Fruit fly (Drosophila melanogaster): Measurements from ENCODE around the gene CG8369.

Gene CG8369

dm6 chr3R:8811323-8811936, 10.4 kb upstream of the CG8369 start:
- no peak for TF ChIP-seq psq (optimal IDR thresholded peaks at IDR 0.05)
- peak in 1 of 2 experiments; percentile 21 for TF ChIP-seq EcR (GFP tag; optimal IDR thresholded peaks at IDR 0.05)
- TF ChIP-seq usp (GFP tag; optimal IDR thresholded peaks at IDR 0.05), result no peak
- peak; percentile 94 for TF ChIP-seq pan (optimal IDR thresholded peaks at IDR 0.05)
- no peak for TF ChIP-seq CG8478 (optimal IDR thresholded peaks at IDR 0.05)
- no peak for TF ChIP-seq Dll (optimal IDR thresholded peaks at IDR 0.05)

- TF ChIP-seq pan (optimal IDR thresholded peaks at IDR 0.05) (no peak), usp (GFP tag; optimal IDR thresholded peaks at IDR 0.05) (no peak), Dll (optimal IDR thresholded peaks at IDR 0.05) (no peak), EcR (GFP tag; optimal IDR thresholded peaks at IDR 0.05) (no peak), psq (optimal IDR thresholded peaks at IDR 0.05) (no peak), CG8478 (optimal IDR thresholded peaks at IDR 0.05) (no peak)
Observed at dm6 chr3R:8812342-8812966, 9.4 kb upstream of the CG8369 start.

- TF ChIP-seq pan (optimal IDR thresholded peaks at IDR 0.05) (no peak), EcR (GFP tag; optimal IDR thresholded peaks at IDR 0.05) (no peak), psq (optimal IDR thresholded peaks at IDR 0.05) (no peak), Dll (optimal IDR thresholded peaks at IDR 0.05) (no peak), usp (GFP tag; optimal IDR thresholded peaks at IDR 0.05) (no peak), CG8478 (optimal IDR thresholded peaks at IDR 0.05) (no peak)
Observed at dm6 chr3R:8813164-8813629, 8.6 kb upstream of the CG8369 start, which contains the start of gene CG9837. Gene CG9837 (minus strand): TSS chr3R:8813579.

- TF ChIP-seq psq (optimal IDR thresholded peaks at IDR 0.05) (no peak), usp (GFP tag; optimal IDR thresholded peaks at IDR 0.05) (no peak), Dll (optimal IDR thresholded peaks at IDR 0.05) (no peak), CG8478 (optimal IDR thresholded peaks at IDR 0.05) (no peak), pan (optimal IDR thresholded peaks at IDR 0.05) (no peak), EcR (GFP tag; optimal IDR thresholded peaks at IDR 0.05) (no peak)
Observed at dm6 chr3R:8814029-8814647, 7.7 kb upstream of the CG8369 start.

dm6 chr3R:8815074-8815473, 6.7 kb upstream of the CG8369 start:
- no peak for TF ChIP-seq psq (optimal IDR thresholded peaks at IDR 0.05)
- TF ChIP-seq pan (optimal IDR thresholded peaks at IDR 0.05), result no peak
- no peak for TF ChIP-seq EcR (GFP tag; optimal IDR thresholded peaks at IDR 0.05)
- no peak for TF ChIP-seq CG8478 (optimal IDR thresholded peaks at IDR 0.05)
- no peak for TF ChIP-seq Dll (optimal IDR thresholded peaks at IDR 0.05)
- TF ChIP-seq usp (GFP tag; optimal IDR thresholded peaks at IDR 0.05), result no peak

dm6 chr3R:8818239-8818638, 3.6 kb upstream of the CG8369 start:
- TF ChIP-seq Dll (optimal IDR thresholded peaks at IDR 0.05) (no peak), pan (optimal IDR thresholded peaks at IDR 0.05) (no peak), CG8478 (optimal IDR thresholded peaks at IDR 0.05) (no peak), usp (GFP tag; optimal IDR thresholded peaks at IDR 0.05) (no peak), psq (optimal IDR thresholded peaks at IDR 0.05) (no peak), EcR (GFP tag; optimal IDR thresholded peaks at IDR 0.05) (no peak)

- no peak for TF ChIP-seq psq (optimal IDR thresholded peaks at IDR 0.05)
- TF ChIP-seq Dll (optimal IDR thresholded peaks at IDR 0.05), result no peak
- TF ChIP-seq EcR (GFP tag; optimal IDR thresholded peaks at IDR 0.05), result no peak
- no peak for TF ChIP-seq CG8478 (optimal IDR thresholded peaks at IDR 0.05)
- TF ChIP-seq pan (optimal IDR thresholded peaks at IDR 0.05), result no peak
- TF ChIP-seq usp (GFP tag; optimal IDR thresholded peaks at IDR 0.05), result no peak
Observed at dm6 chr3R:8819551-8820057, 2.2 kb upstream of the CG8369 start.

- TF ChIP-seq CG8478 (optimal IDR thresholded peaks at IDR 0.05) (no peak), usp (GFP tag; optimal IDR thresholded peaks at IDR 0.05) (no peak), pan (optimal IDR thresholded peaks at IDR 0.05) (no peak), EcR (GFP tag; optimal IDR thresholded peaks at IDR 0.05) (no peak), Dll (optimal IDR thresholded peaks at IDR 0.05) (no peak), psq (optimal IDR thresholded peaks at IDR 0.05) (no peak)
Observed at dm6 chr3R:8820428-8820912, 1.3 kb upstream of the CG8369 start, which contains the start of gene aqz. Gene aqz (minus strand): TSS chr3R:8820682.

dm6 chr3R:8822919-8823318, 1.1 kb downstream of the CG8369 start:
- TF ChIP-seq psq (optimal IDR thresholded peaks at IDR 0.05) (no peak), pan (optimal IDR thresholded peaks at IDR 0.05) (no peak), CG8478 (optimal IDR thresholded peaks at IDR 0.05) (no peak), usp (GFP tag; optimal IDR thresholded peaks at IDR 0.05) (no peak), EcR (GFP tag; optimal IDR thresholded peaks at IDR 0.05) (no peak), Dll (optimal IDR thresholded peaks at IDR 0.05) (no peak)

dm6 chr3R:8823761-8824499, 2.1 kb downstream of the CG8369 start, which contains the start of the genes IscU and CG8379:
Gene IscU (minus strand): TSS chr3R:8824177.
Gene CG8379 (plus strand): TSS chr3R:8824411.
- TF ChIP-seq EcR (GFP tag; optimal IDR thresholded peaks at IDR 0.05) (no peak), Dll (optimal IDR thresholded peaks at IDR 0.05) (no peak), pan (optimal IDR thresholded peaks at IDR 0.05) (no peak)

dm6 chr3R:8841038-8841437, 19.2 kb downstream of the CG8369 start:
- no peak for TF ChIP-seq pan (optimal IDR thresholded peaks at IDR 0.05)
- no peak for TF ChIP-seq Dll (optimal IDR thresholded peaks at IDR 0.05)
- TF ChIP-seq CG8478 (optimal IDR thresholded peaks at IDR 0.05), result no peak
- TF ChIP-seq usp (GFP tag; optimal IDR thresholded peaks at IDR 0.05), result no peak
- TF ChIP-seq EcR (GFP tag; optimal IDR thresholded peaks at IDR 0.05), result no peak
- TF ChIP-seq psq (optimal IDR thresholded peaks at IDR 0.05), result no peak
